Fruit fly (Drosophila melanogaster) S2 (cell line): Measurements from ENCODE around the gene CG15296.

Source experiments
- CG8478 ChIP-seq: fragments of >200 bp; optimal IDR thresholded peaks from 2 replicates; lab custom pipeline; 2018
- CTCF ChIP-seq, 2 experiments: fragments of >200 bp; optimal IDR thresholded peaks; 2 replicates each; lab custom pipeline; 2018

- TF ChIP-seq CG8478 (lab: Kevin White, UChicago) (no peak), CTCF (optimal IDR thresholded peaks at IDR 0.05; lab: Kevin White, UChicago) (no peak)
These were observed 23.1 kb downstream of the CG15296 start for dm6 chrX:10543303-10543702.
